Fruit fly (Drosophila melanogaster): ENCODE measurements around the gene Bka.

Gene Bka

DNA sequence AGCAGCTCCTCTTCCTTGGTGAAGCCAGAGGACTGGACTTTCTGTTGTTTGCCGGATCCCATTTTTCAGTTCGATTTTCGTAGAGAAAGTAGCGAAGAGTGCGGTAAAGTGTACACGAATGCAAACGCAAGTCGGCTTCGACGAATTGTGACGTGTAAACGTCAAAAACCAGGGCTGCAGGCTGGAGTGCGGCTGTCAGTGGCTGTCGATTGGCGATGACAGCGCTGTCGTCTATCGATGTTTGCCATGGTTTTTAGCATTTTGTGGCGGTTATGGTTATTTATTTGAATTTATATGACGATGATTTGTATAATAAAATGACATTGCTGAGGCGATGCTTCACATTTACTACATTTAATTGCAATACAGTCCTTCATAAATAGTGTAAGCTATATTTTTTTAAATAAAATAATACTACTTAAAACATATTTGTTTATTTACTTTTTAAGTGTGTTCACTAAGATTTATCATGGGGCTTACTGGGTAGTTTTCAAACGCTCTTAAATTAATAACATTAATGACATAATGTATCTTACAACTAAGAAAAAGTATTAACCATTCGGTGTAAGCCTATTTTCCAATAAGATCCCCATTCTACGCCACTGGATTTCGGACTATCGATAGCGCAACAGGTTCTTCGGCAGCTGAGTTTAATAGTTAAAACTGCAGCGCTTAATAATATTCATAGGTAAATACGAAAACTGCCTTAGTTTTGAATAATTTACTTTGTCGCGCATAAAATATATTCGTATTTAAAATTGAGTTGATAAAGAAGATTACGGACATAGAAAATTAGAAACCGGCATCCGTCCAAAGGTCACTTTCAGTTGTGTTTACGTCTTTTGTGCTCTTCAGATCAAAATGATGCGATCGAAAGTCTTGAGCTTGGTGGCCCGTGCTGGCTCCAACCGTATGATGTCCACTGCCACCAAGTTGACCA, 23.2 kb downstream of the Bka start, which contains the start of the genes CG5885 and CG4598 (continued):
- TF ChIP-seq Ravus (GFP tag; IDR thresholded peaks at IDR 0.05) (peak; percentile 31), Dfd (GFP tag; optimal IDR thresholded peaks at IDR 0.05) (no peak), CG11504 (tag; optimal IDR thresholded peaks at IDR 0.05) (peak; percentile 84), kah (GFP tag; optimal IDR thresholded peaks at IDR 0.05) (peak; percentile 59), pho (GFP tag; optimal IDR thresholded peaks at IDR 0.05) (peak; percentile 19), HLH54F (GFP tag; optimal IDR thresholded peaks at IDR 0.05) (peak; percentile 41), grau (tag; optimal IDR thresholded peaks at IDR 0.05) (peak; percentile 75), CG10654 (GFP tag; optimal IDR thresholded peaks at IDR 0.05) (peak; percentile 39), Rfx (GFP tag; IDR thresholded peaks at IDR 0.05) (peak; percentile 80), Myb (GFP tag; optimal IDR thresholded peaks at IDR 0.05) (peak; percentile 84), pan (optimal IDR thresholded peaks at IDR 0.05) (no peak), pan (GFP tag; optimal IDR thresholded peaks at IDR 0.05 in 1 of 2, IDR thresholded peaks at IDR 0.05 in 1 of 2) (peak in 1 of 2 experiments; percentile 64), CG14050 (GFP tag; IDR thresholded peaks at IDR 0.05) (no peak; the same call in 1 of the 3 replicates), Nf-YB (GFP tag; optimal IDR thresholded peaks at IDR 0.05) (peak; percentile 42), lola (GFP tag; optimal IDR thresholded peaks at IDR 0.05) (peak in 1 of 3 experiments; percentile 71), sug (tag; optimal IDR thresholded peaks at IDR 0.05) (peak; percentile 70), Ptx1 (GFP tag; IDR thresholded peaks at IDR 0.05) (peak; percentile 62), CG31365 (tag; optimal IDR thresholded peaks at IDR 0.05) (no peak), Max (GFP tag; optimal IDR thresholded peaks at IDR 0.05) (no peak), CG8944 (GFP tag; optimal IDR thresholded peaks at IDR 0.05) (peak; percentile 9), CG11723 (GFP tag; optimal IDR thresholded peaks at IDR 0.05) (peak; percentile 21), hbn (GFP tag; IDR thresholded peaks at IDR 0.05; ENCODE audit: partially characterized antibody) (peak; percentile 68), NC2α (GFP tag; optimal IDR thresholded peaks at IDR 0.05) (no peak), tll (GFP tag; optimal IDR thresholded peaks at IDR 0.05) (no peak), Lhr (GFP tag; optimal IDR thresholded peaks at IDR 0.05) (peak; percentile 44), esg (GFP tag; conservative IDR thresholded peaks at IDR 0.05) (peak; percentile 37; the same call in 1 of the 2 replicates), CG18599 (GFP tag; optimal IDR thresholded peaks at IDR 0.05) (peak; percentile 70), tup (GFP tag; optimal IDR thresholded peaks at IDR 0.05) (peak; percentile 40), slbo (GFP tag; IDR thresholded peaks at IDR 0.05) (peak; percentile 84), NK7.1 (GFP tag; optimal IDR thresholded peaks at IDR 0.05) (no peak), CG14710 (tag; optimal IDR thresholded peaks at IDR 0.05) (peak; percentile 64), Pdp1 (GFP tag; optimal IDR thresholded peaks at IDR 0.05) (peak; percentile 16 to 68), vnd (GFP tag; IDR thresholded peaks at IDR 0.05; ENCODE audit: partially characterized antibody) (peak; percentile 72)

DNA sequence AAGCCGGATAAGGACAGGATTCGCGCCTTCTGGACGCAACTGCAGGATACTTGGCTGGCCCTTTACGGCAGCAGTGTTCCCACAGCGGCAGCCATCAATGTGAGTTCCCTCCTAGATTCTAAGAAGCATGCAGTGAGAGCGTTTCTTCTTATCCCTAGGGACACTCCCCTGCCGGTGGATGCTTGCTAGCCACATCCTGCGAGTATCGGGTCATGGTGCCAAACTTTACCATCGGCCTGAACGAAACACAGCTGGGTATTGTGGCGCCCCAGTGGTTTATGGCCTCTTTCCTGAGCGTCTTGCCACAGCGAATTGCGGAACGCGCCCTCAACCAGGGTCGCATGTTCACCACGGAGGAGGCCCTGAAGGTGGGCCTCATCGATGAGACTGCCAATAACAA, 24.1 kb downstream of the Bka start:
- TF ChIP-seq CG9932 (GFP tag; IDR thresholded peaks at IDR 0.05) (no peak), fu2 (GFP tag; optimal IDR thresholded peaks at IDR 0.05) (no peak), Med (GFP tag) (peak; percentile 56), CG5953 (GFP tag; IDR thresholded peaks at IDR 0.05) (no peak), Opbp (GFP tag; IDR thresholded peaks at IDR 0.05; ENCODE audit: partially characterized antibody) (peak; percentile 46; the same call in 1 of the 3 replicates), gsb (GFP tag; IDR thresholded peaks at IDR 0.05) (peak; percentile 26; the same call in 1 of the 2 replicates), jigr1 (GFP tag; IDR thresholded peaks at IDR 0.05) (0 out of 3 replicates have a peak, but pooled peaks have one; percentile 37), Asciz (GFP tag; optimal IDR thresholded peaks at IDR 0.05) (no peak), CG4404 (GFP tag; IDR thresholded peaks at IDR 0.05) (no peak), bigmax (GFP tag; optimal IDR thresholded peaks at IDR 0.05) (no peak), Rx (GFP tag; IDR thresholded peaks at IDR 0.05) (no peak), CG11723 (GFP tag; optimal IDR thresholded peaks at IDR 0.05) (no peak), bbx (GFP tag; IDR thresholded peaks at IDR 0.05; ENCODE audit: partially characterized antibody) (0 out of 2 replicates have a peak, but pooled peaks have one; percentile 26), CG17186 (GFP tag; optimal IDR thresholded peaks at IDR 0.05) (no peak), Ets65A (GFP tag) (peak; percentile 67), CG32767 (GFP tag; IDR thresholded peaks at IDR 0.05) (no peak), Fer1 (GFP tag; optimal IDR thresholded peaks at IDR 0.05) (no peak)
